Fruit fly (Drosophila melanogaster): Measurements from ENCODE around the gene CG43673.

Gene CG43673

DNA sequence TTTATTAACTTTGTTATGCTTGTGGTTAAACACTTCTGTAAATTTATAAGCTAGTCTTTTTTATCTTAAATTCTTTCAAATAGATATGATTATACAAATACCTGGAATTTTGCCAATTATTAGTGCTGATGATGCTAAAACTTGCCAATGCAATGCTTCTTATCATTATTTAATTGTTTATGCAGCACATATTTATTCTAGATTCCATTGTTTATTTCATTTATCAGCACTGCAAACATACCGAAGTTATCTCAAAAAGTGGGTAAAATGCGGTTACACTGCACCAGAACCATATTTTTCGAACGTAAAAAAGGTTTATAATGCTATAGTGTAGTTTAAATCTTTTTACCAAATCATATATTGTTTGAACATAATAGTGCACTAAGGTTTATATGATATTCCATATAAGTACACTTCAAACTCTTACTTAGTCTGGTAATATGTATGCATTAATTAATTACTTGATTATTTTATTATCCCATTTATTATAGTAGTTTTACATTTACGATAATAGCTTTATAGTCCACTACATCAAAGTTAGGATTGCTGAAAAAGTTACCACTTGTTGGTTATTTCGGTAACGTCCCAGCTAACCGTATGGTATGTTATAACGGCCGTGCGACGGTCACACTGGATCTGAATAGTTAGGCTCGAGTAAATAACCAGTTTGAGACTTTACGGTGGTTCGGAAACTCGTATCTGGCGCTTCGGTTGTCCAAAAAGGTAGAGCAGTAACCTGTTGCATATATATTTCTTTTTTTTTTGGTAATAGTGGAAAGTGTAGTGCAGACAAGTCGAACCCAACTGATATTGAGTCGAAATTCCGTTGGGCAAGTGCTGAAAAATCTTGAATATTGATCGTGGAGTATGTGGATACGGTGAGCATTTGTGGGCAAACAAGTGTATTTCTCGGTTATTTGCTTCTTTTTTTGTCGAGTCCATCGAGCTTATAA is 9.6 kb downstream of the CG43673 start, which contains the start of gene Rhp (continued):
- TF ChIP-seq lola (GFP tag; optimal IDR thresholded peaks at IDR 0.05) (peak in 1 of 3 experiments; percentile 23), CG7357 (GFP tag; IDR thresholded peaks at IDR 0.05) (no peak), Neu2 (GFP tag; optimal IDR thresholded peaks at IDR 0.05; ENCODE audit: borderline replicate concordance) (no peak), CG7372 (GFP tag; IDR thresholded peaks at IDR 0.05) (no peak), Fer1 (GFP tag; optimal IDR thresholded peaks at IDR 0.05) (peak; percentile 66), vfl (GFP tag; optimal IDR thresholded peaks at IDR 0.05) (no peak), CG7786 (GFP tag; optimal IDR thresholded peaks at IDR 0.05) (no peak), CG4360 (GFP tag; IDR thresholded peaks at IDR 0.05) (no peak), dimm (GFP tag; IDR thresholded peaks at IDR 0.05) (no peak), CG30403 (GFP tag; optimal IDR thresholded peaks at IDR 0.05) (no peak), CG13894 (tag; optimal IDR thresholded peaks at IDR 0.05) (no peak), zfh2 (GFP tag; optimal IDR thresholded peaks at IDR 0.05) (no peak), CG12071 (GFP tag; optimal IDR thresholded peaks at IDR 0.05) (peak; percentile 69), CG6689 (GFP tag; IDR thresholded peaks at IDR 0.05) (no peak), CG10979 (tag; optimal IDR thresholded peaks at IDR 0.05) (no peak), kah (GFP tag; optimal IDR thresholded peaks at IDR 0.05) (peak; percentile 36), CG5245 (GFP tag; optimal IDR thresholded peaks at IDR 0.05) (no peak), CG10959 (GFP tag; IDR thresholded peaks at IDR 0.05) (no peak), CG10147 (GFP tag; optimal IDR thresholded peaks at IDR 0.05) (no peak), Mes4 (GFP tag; optimal IDR thresholded peaks at IDR 0.05) (no peak), CG10431 (GFP tag; optimal IDR thresholded peaks at IDR 0.05) (peak; percentile 55), CG9437 (GFP tag; optimal IDR thresholded peaks at IDR 0.05) (no peak), CG14965 (GFP tag; optimal IDR thresholded peaks at IDR 0.05; ENCODE audit: borderline replicate concordance) (no peak), gsb (GFP tag; IDR thresholded peaks at IDR 0.05) (no peak), HHEX (GFP tag; optimal IDR thresholded peaks at IDR 0.05) (peak; percentile 51), CG3163 (GFP tag; optimal IDR thresholded peaks at IDR 0.05) (no peak), ken (GFP tag; IDR thresholded peaks at IDR 0.05) (no peak), CG11456 (GFP tag; IDR thresholded peaks at IDR 0.05) (no peak), MESR4 (GFP tag; optimal IDR thresholded peaks at IDR 0.05) (peak; percentile 18), CG1832 (GFP tag; optimal IDR thresholded peaks at IDR 0.05) (no peak), Poxn (GFP tag; IDR thresholded peaks at IDR 0.05) (no peak), CG3995 (GFP tag; optimal IDR thresholded peaks at IDR 0.05) (peak; percentile 51), pnt (GFP tag; optimal IDR thresholded peaks at IDR 0.05) (no peak), chinmo (GFP tag; IDR thresholded peaks at IDR 0.05; ENCODE audit: partially characterized antibody) (0 out of 4 replicates have a peak, but pooled peaks have one; percentile 41), sug (tag; optimal IDR thresholded peaks at IDR 0.05) (no peak), peb (GFP tag; IDR thresholded peaks at IDR 0.05) (no peak), CG10209 (GFP tag; optimal IDR thresholded peaks at IDR 0.05) (peak; percentile 43), Bgb (GFP tag; IDR thresholded peaks at IDR 0.05; ENCODE audit: partially characterized antibody) (peak; percentile 55; the same call in 1 of the 2 replicates), dpn (GFP tag; optimal IDR thresholded peaks at IDR 0.05) (no peak), Chrac-16 (GFP tag; optimal IDR thresholded peaks at IDR 0.05) (no peak), sens (GFP tag) (peak; percentile 90), sd (tag; optimal IDR thresholded peaks at IDR 0.05) (no peak), CG10565 (GFP tag; optimal IDR thresholded peaks at IDR 0.05) (no peak), aop (GFP tag; IDR thresholded peaks at IDR 0.05) (no peak), jumu (GFP tag; optimal IDR thresholded peaks at IDR 0.05) (no peak), Hr39 (optimal IDR thresholded peaks at IDR 0.05) (no peak), Hmx (GFP tag; optimal IDR thresholded peaks at IDR 0.05) (no peak), hbn (GFP tag; IDR thresholded peaks at IDR 0.05; ENCODE audit: partially characterized antibody) (no peak), Dll (GFP tag; IDR thresholded peaks at IDR 0.05; ENCODE audit: partially characterized antibody) (no peak)
